Fruit fly (Drosophila melanogaster) whole organism, embryonic: ENCODE data around the gene CG11178.

Experiments used
- Adf1 ChIP-seq: fragments of 200-800 bp; sonication (Bioruptor generic); IDR thresholded peaks from 2 replicates; pipeline ENCODE4 v1.3.6; 2022; ENCODE audit warnings: missing biosample characterization, missing genetic modification characterization
- Antp ChIP-seq: fragments of 200-800 bp; sonication (Bioruptor generic); optimal IDR thresholded peaks from 3 replicates; lab custom pipeline; 2016; ENCODE audit warnings: missing biosample characterization, missing genetic modification characterization
- Atf-2 ChIP-seq: fragments of 200-800 bp; sonication (Bioruptor generic); optimal IDR thresholded peaks from 2 replicates; lab custom pipeline; 2016; ENCODE audit warnings: missing biosample characterization, missing genetic modification characterization
- Atf3 ChIP-seq: fragments of 200-800 bp; sonication (Bioruptor generic); optimal IDR thresholded peaks from 3 replicates; lab custom pipeline; 2016; ENCODE audit warnings: missing biosample characterization, missing genetic modification characterization
- CG10565 ChIP-seq: fragments of 200-800 bp; sonication (Bioruptor generic); optimal IDR thresholded peaks from 3 replicates; lab custom pipeline; 2016; ENCODE audit warnings: missing biosample characterization, mild to moderate bottlenecking, missing genetic modification characterization
- CG14014 ChIP-seq: fragments of 200-800 bp; sonication (Bioruptor generic); IDR thresholded peaks from 2 replicates; pipeline ENCODE4 v1.3.6; 2022; ENCODE audit warnings: missing biosample characterization, missing genetic modification characterization
- CG14965 ChIP-seq: fragments of 200-800 bp; sonication (Bioruptor generic); optimal IDR thresholded peaks from 2 replicates; lab custom pipeline; 2016; ENCODE audit warnings: missing biosample characterization, missing genetic modification characterization, borderline replicate concordance
- CG15269 ChIP-seq: fragments of 200-800 bp; sonication (Bioruptor generic); optimal IDR thresholded peaks from 2 replicates; lab custom pipeline; 2018; ENCODE audit warnings: missing biosample characterization, mild to moderate bottlenecking, missing genetic modification characterization, moderate library complexity
- CG15696 ChIP-seq: fragments of 200-800 bp; sonication (Bioruptor generic); optimal IDR thresholded peaks from 2 replicates; lab custom pipeline; 2019; ENCODE audit warnings: missing biosample characterization, mild to moderate bottlenecking, missing genetic modification characterization, moderate library complexity
- CG1602 ChIP-seq: fragments of 200-800 bp; sonication (Bioruptor generic); optimal IDR thresholded peaks from 3 replicates; lab custom pipeline; 2016; ENCODE audit warnings: missing biosample characterization, missing genetic modification characterization
- CG16863 ChIP-seq: fragments of 200-800 bp; sonication (Bioruptor generic); optimal IDR thresholded peaks from 3 replicates; lab custom pipeline; 2016; ENCODE audit warnings: missing biosample characterization, missing genetic modification characterization
- CG30403 ChIP-seq: fragments of 200-800 bp; sonication (Bioruptor generic); optimal IDR thresholded peaks from 3 replicates; lab custom pipeline; 2016; ENCODE audit warnings: missing biosample characterization, missing genetic modification characterization
- CG3163 ChIP-seq: fragments of 200-800 bp; sonication (Bioruptor generic); optimal IDR thresholded peaks from 3 replicates; lab custom pipeline; 2016; ENCODE audit warnings: missing biosample characterization, missing genetic modification characterization
- CG3281 ChIP-seq: fragments of 200-800 bp; sonication (Bioruptor generic); optimal IDR thresholded peaks from 3 replicates; lab custom pipeline; 2017; ENCODE audit warnings: missing biosample characterization, mild to moderate bottlenecking, missing genetic modification characterization
- CG3995 ChIP-seq: fragments of 200-800 bp; sonication (Bioruptor generic); optimal IDR thresholded peaks from 3 replicates; lab custom pipeline; 2016; ENCODE audit warnings: missing biosample characterization, missing genetic modification characterization
- CG4617 ChIP-seq: fragments of 200-800 bp; sonication (Bioruptor generic); optimal IDR thresholded peaks from 3 replicates; lab custom pipeline; 2016; ENCODE audit warnings: missing biosample characterization, missing genetic modification characterization, borderline replicate concordance
- CG5245 ChIP-seq: fragments of 200-800 bp; sonication (Bioruptor generic); optimal IDR thresholded peaks from 3 replicates; lab custom pipeline; 2016; ENCODE audit warnings: missing biosample characterization, missing genetic modification characterization
- CG7372 ChIP-seq: fragments of 200-800 bp; sonication (Bioruptor generic); IDR thresholded peaks from 2 replicates; pipeline ENCODE4 v1.3.6; 2022; ENCODE audit warnings: missing biosample characterization, missing genetic modification characterization
- CG7745 ChIP-seq: fragments of 200-800 bp; sonication (Bioruptor generic); optimal IDR thresholded peaks from 2 replicates; lab custom pipeline; 2018; ENCODE audit warnings: missing biosample characterization, mild to moderate bottlenecking, missing genetic modification characterization, moderate library complexity
- Dip3 ChIP-seq: fragments of 200-800 bp; sonication (Bioruptor generic); optimal IDR thresholded peaks from 3 replicates; lab custom pipeline; 2016; ENCODE audit warnings: missing biosample characterization, missing genetic modification characterization
- ERR ChIP-seq: fragments of 200-800 bp; sonication (Bioruptor generic); optimal IDR thresholded peaks from 2 replicates; lab custom pipeline; 2016; ENCODE audit warnings: missing biosample characterization, missing genetic modification characterization
- Fer3 ChIP-seq: fragments of 200-800 bp; sonication (Bioruptor generic); optimal IDR thresholded peaks from 2 replicates; lab custom pipeline; 2018; ENCODE audit warnings: missing biosample characterization, mild to moderate bottlenecking, missing genetic modification characterization, moderate library complexity
- HLH54F ChIP-seq: fragments of 200-800 bp; sonication (Bioruptor generic); optimal IDR thresholded peaks from 3 replicates; lab custom pipeline; 2016; ENCODE audit warnings: missing biosample characterization, missing genetic modification characterization
- Hmr ChIP-seq: fragments of 200-800 bp; sonication (Bioruptor generic); optimal IDR thresholded peaks from 3 replicates; lab custom pipeline; 2017; ENCODE audit warnings: mild to moderate bottlenecking, missing biosample characterization, missing genetic modification reagents, missing genetic modification characterization
- Mes4 ChIP-seq: fragments of 200-800 bp; sonication (Bioruptor generic); optimal IDR thresholded peaks from 2 replicates; lab custom pipeline; 2016; ENCODE audit warnings: missing biosample characterization, missing genetic modification characterization
- Nf-YB ChIP-seq: fragments of 200-800 bp; sonication (Bioruptor generic); optimal IDR thresholded peaks from 3 replicates; lab custom pipeline; 2019; ENCODE audit warnings: missing biosample characterization, mild to moderate bottlenecking, missing genetic modification characterization, moderate library complexity
- Ssrp ChIP-seq: fragments of 200-800 bp; sonication (Bioruptor generic); optimal IDR thresholded peaks from 2 replicates; lab custom pipeline; 2018; ENCODE audit warnings: missing biosample characterization, mild to moderate bottlenecking, missing genetic modification characterization, moderate library complexity
- ara ChIP-seq: fragments of 200-800 bp; sonication (Bioruptor generic); IDR thresholded peaks from 2 replicates; pipeline ENCODE4 v1.3.6; 2022; ENCODE audit warnings: missing biosample characterization, missing genetic modification characterization
- bcd ChIP-seq: fragments of 200-800 bp; sonication (Bioruptor generic); optimal IDR thresholded peaks from 2 replicates; lab custom pipeline; 2017; ENCODE audit warnings: missing biosample characterization, mild to moderate bottlenecking, missing genetic modification characterization
- dimm ChIP-seq: fragments of 200-800 bp; sonication (Bioruptor generic); IDR thresholded peaks from 2 replicates; pipeline ENCODE4 v1.3.6; 2022; ENCODE audit warnings: missing biosample characterization, missing genetic modification characterization
- dpn ChIP-seq, 2 experiments: fragments of 200-800 bp; sonication (Bioruptor generic); optimal IDR thresholded peaks; 3 replicates each; lab custom pipeline; 2016; ENCODE audit warnings: missing biosample characterization in 2 of 2, missing genetic modification characterization in 2 of 2
- exex ChIP-seq: fragments of 200-800 bp; sonication (Bioruptor generic); optimal IDR thresholded peaks from 4 replicates; lab custom pipeline; 2018; ENCODE audit warnings: missing biosample characterization, mild to moderate bottlenecking, missing genetic modification characterization, moderate library complexity
- grau ChIP-seq: fragments of 200-800 bp; optimal IDR thresholded peaks from 3 replicates; lab custom pipeline; 2019; ENCODE audit warnings: missing biosample characterization, mild to moderate bottlenecking, missing genetic modification characterization, moderate library complexity
- gro ChIP-seq: fragments of 200-800 bp; sonication (Bioruptor generic); optimal IDR thresholded peaks from 2 replicates; lab custom pipeline; 2016; ENCODE audit warnings: missing biosample characterization, missing genetic modification characterization
- hbn ChIP-seq: fragments of 200-800 bp; sonication (Bioruptor generic); IDR thresholded peaks from 2 replicates; pipeline ENCODE4 v1.3.6; 2022; ENCODE audit warnings: missing biosample characterization, missing genetic modification characterization; ENCODE audit not compliant: partially characterized antibody
- klu ChIP-seq: fragments of 200-800 bp; sonication (Bioruptor generic); IDR thresholded peaks from 2 replicates; pipeline ENCODE4 v1.3.6; 2022; ENCODE audit warnings: missing biosample characterization, missing genetic modification characterization
- kni ChIP-seq: fragments of 200-800 bp; sonication (Bioruptor generic); optimal IDR thresholded peaks from 3 replicates; lab custom pipeline; 2017; ENCODE audit warnings: mild to moderate bottlenecking, missing biosample characterization, missing genetic modification reagents, missing genetic modification characterization
- lab ChIP-seq: fragments of 200-800 bp; sonication (Bioruptor generic); optimal IDR thresholded peaks from 3 replicates; lab custom pipeline; 2017; ENCODE audit warnings: missing biosample characterization, missing genetic modification characterization, mild to moderate bottlenecking, moderate library complexity, missing genetic modification reagents
- pum ChIP-seq: fragments of 200-800 bp; sonication (Bioruptor generic); optimal IDR thresholded peaks from 2 replicates; lab custom pipeline; 2016; ENCODE audit warnings: missing biosample characterization, missing genetic modification characterization
- ranshi ChIP-seq: fragments of 200-800 bp; sonication (Bioruptor generic); IDR thresholded peaks from 2 replicates; pipeline ENCODE4 v1.3.6; 2022; ENCODE audit warnings: missing biosample characterization, missing genetic modification characterization
- sens ChIP-seq: fragments of 200-800 bp; sonication (Bioruptor generic); peaks from one replicate; lab custom pipeline; 2016; ENCODE audit warnings: missing biosample characterization, missing genetic modification characterization
- sim ChIP-seq: fragments of 200-800 bp; sonication (Bioruptor generic); IDR thresholded peaks from 2 replicates; pipeline ENCODE4 v1.3.6; 2022; ENCODE audit warnings: missing biosample characterization, missing genetic modification characterization
- slou ChIP-seq: fragments of 200-800 bp; sonication (Bioruptor generic); optimal IDR thresholded peaks from 3 replicates; lab custom pipeline; 2016; ENCODE audit warnings: missing biosample characterization, missing genetic modification characterization
- sr ChIP-seq: fragments of 200-800 bp; sonication (Bioruptor generic); IDR thresholded peaks from 3 replicates; pipeline ENCODE4 v1.3.6; 2022; ENCODE audit warnings: missing biosample characterization, missing genetic modification characterization
- ssp ChIP-seq: fragments of 200-800 bp; sonication (Bioruptor generic); IDR thresholded peaks from 2 replicates; pipeline ENCODE4 v1.3.6; 2022; ENCODE audit warnings: missing biosample characterization, missing genetic modification characterization
- stwl ChIP-seq: fragments of 200-800 bp; sonication (Bioruptor generic); optimal IDR thresholded peaks from 3 replicates; lab custom pipeline; 2018; ENCODE audit warnings: missing biosample characterization, mild to moderate bottlenecking, missing genetic modification characterization, moderate library complexity
- sug ChIP-seq: fragments of 200-800 bp; optimal IDR thresholded peaks from 2 replicates; lab custom pipeline; 2019; ENCODE audit warnings: missing biosample characterization, mild to moderate bottlenecking, missing genetic modification characterization, moderate library complexity
- unc-4 ChIP-seq: fragments of 200-800 bp; sonication (Bioruptor generic); IDR thresholded peaks from 2 replicates; pipeline ENCODE4 v1.3.6; 2022; ENCODE audit warnings: missing biosample characterization, missing genetic modification characterization; ENCODE audit not compliant: partially characterized antibody
- zen2 ChIP-seq: fragments of 200-800 bp; sonication (Bioruptor generic); IDR thresholded peaks from 3 replicates; pipeline ENCODE4 v1.3.6; 2022; ENCODE audit warnings: missing biosample characterization, missing genetic modification characterization; ENCODE audit not compliant: partially characterized antibody
- zfh2 ChIP-seq: fragments of 200-800 bp; sonication (Bioruptor generic); optimal IDR thresholded peaks from 2 replicates; lab custom pipeline; 2016; ENCODE audit warnings: missing biosample characterization, missing genetic modification characterization

The CG11178 gene

dm6 chrX:13616417-13617050 is 11.1 kb downstream of the CG11178 start, which contains the start of the genes tth and Tango2 (continued):
- TF ChIP-seq CG3163 = peak; percentile 25
- peak; percentile 30 for TF ChIP-seq Nf-YB
- peak; percentile 80 for TF ChIP-seq zfh2 (GFP tag; lab: Kevin White, UChicago)
- peak; percentile 76 for TF ChIP-seq Hmr (GFP tag; lab: Kevin White, UChicago)
- peak; percentile 75 for TF ChIP-seq CG1602
- peak; percentile 48 for TF ChIP-seq CG16863
- TF ChIP-seq CG30403 (GFP tag; lab: Kevin White, UChicago) = peak; percentile 84
- peak; percentile 54 for TF ChIP-seq Antp (GFP tag; lab: Kevin White, UChicago)
- peak; percentile 66 for TF ChIP-seq Dip3 (GFP tag; lab: Kevin White, UChicago)
- peak; percentile 29 for TF ChIP-seq slou (GFP tag; lab: Kevin White, UChicago)
- peak; percentile 27 for TF ChIP-seq CG4617 (GFP tag; lab: Kevin White, UChicago)
- no peak for TF ChIP-seq sr (GFP tag; lab: Robert Waterston, UW)
- TF ChIP-seq klu (GFP tag; lab: Robert Waterston, UW) = peak; percentile 36; the same call in 1 of the 2 replicates
- peak; percentile 66 for TF ChIP-seq CG14014
- peak; percentile 53 for TF ChIP-seq gro
- TF ChIP-seq dimm (GFP tag; lab: Robert Waterston, UW) = no peak
- TF ChIP-seq Mes4 (GFP tag; lab: Kevin White, UChicago) = no peak
- TF ChIP-seq CG7745 (tag; lab: Kevin White, UChicago) = no peak
- peak; percentile 58 for TF ChIP-seq Atf3
- TF ChIP-seq HLH54F = peak; percentile 58
- peak; percentile 60 for TF ChIP-seq sug (tag; lab: Kevin White, UChicago)
- TF ChIP-seq dpn (GFP tag; optimal IDR thresholded peaks at IDR 0.05; lab: Kevin White, UChicago) = peak; percentile 72 to 76
- no peak for TF ChIP-seq lab (GFP tag; lab: Kevin White, UChicago)
- peak; percentile 26 for TF ChIP-seq CG3995 (GFP tag; lab: Kevin White, UChicago)
- peak; percentile 48; the same call in 1 of the 2 replicates for TF ChIP-seq CG7372 (GFP tag; lab: Robert Waterston, UW)
- peak; percentile 69 for TF ChIP-seq bcd (GFP tag; lab: Kevin White, UChicago)
- peak; percentile 36; the same call in 1 of the 2 replicates for TF ChIP-seq hbn (GFP tag; lab: Robert Waterston, UW)
- TF ChIP-seq sens (GFP tag; lab: Kevin White, UChicago) = peak; percentile 96
- no peak for TF ChIP-seq sim (GFP tag; lab: Robert Waterston, UW)
- TF ChIP-seq Atf-2 (GFP tag; lab: Kevin White, UChicago) = peak; percentile 49
- TF ChIP-seq grau (tag; lab: Kevin White, UChicago) = peak; percentile 83
- TF ChIP-seq Ssrp (tag; lab: Kevin White, UChicago) = peak; percentile 70
- TF ChIP-seq Adf1 = peak; percentile 14; the same call in 1 of the 2 replicates
- TF ChIP-seq CG14965 (GFP tag; lab: Kevin White, UChicago) = no peak
- peak; percentile 76 for TF ChIP-seq Fer3 (tag; lab: Kevin White, UChicago)
- TF ChIP-seq CG15696 (tag; lab: Kevin White, UChicago) = peak; percentile 74
- no peak for TF ChIP-seq CG15269
- peak; percentile 65 for TF ChIP-seq pum (GFP tag; lab: Kevin White, UChicago)
- TF ChIP-seq ara (GFP tag; lab: Robert Waterston, UW) = peak; percentile 55
- TF ChIP-seq kni (GFP tag; lab: Kevin White, UChicago) = no peak
- TF ChIP-seq CG3281 = peak; percentile 75
- TF ChIP-seq CG10565 = no peak
- peak; percentile 66 for TF ChIP-seq exex (tag; lab: Kevin White, UChicago)
- TF ChIP-seq zen2 (GFP tag; lab: Robert Waterston, UW) = no peak; the same call in 2 of the 3 replicates
- peak; percentile 27 for TF ChIP-seq CG5245
- TF ChIP-seq ssp (GFP tag; lab: Robert Waterston, UW) = no peak
- TF ChIP-seq ERR (GFP tag; lab: Kevin White, UChicago) = peak; percentile 42
- peak; percentile 19 for TF ChIP-seq stwl (tag; lab: Kevin White, UChicago)
- TF ChIP-seq unc-4 (GFP tag; lab: Robert Waterston, UW) = peak; percentile 61; the same call in 1 of the 2 replicates
- peak; percentile 31 for TF ChIP-seq ranshi (GFP tag; lab: Robert Waterston, UW)
